Fruit fly (Drosophila melanogaster) whole organism, prepupa: ENCODE measurements around the gene Prosalpha6.
A peak's percentile ranks its signal among the peaks of the same experiment; 100 is the strongest.

ENCODE experiments used
- Blimp-1 ChIP-seq: fragments of 200-800 bp; sonication (Bioruptor generic); optimal IDR thresholded peaks from 3 replicates; lab custom pipeline; 2017; ENCODE audit warnings: missing biosample characterization, missing genetic modification characterization, mild to moderate bottlenecking, moderate library complexity, missing genetic modification reagents
- CG11294 ChIP-seq: fragments of 200-800 bp; sonication (Bioruptor generic); IDR thresholded peaks from 2 replicates; pipeline ENCODE4 v1.3.6; 2022; ENCODE audit warnings: missing biosample characterization, missing genetic modification characterization
- CG11902 ChIP-seq: fragments of 200-800 bp; sonication (Bioruptor generic); optimal IDR thresholded peaks from 3 replicates; lab custom pipeline; 2016; ENCODE audit warnings: missing biosample characterization, missing genetic modification characterization
- CG15336 ChIP-seq: fragments of 200-800 bp; sonication (Bioruptor generic); IDR thresholded peaks from 2 replicates; pipeline ENCODE4 v1.3.6; 2022; ENCODE audit warnings: missing biosample characterization, missing genetic modification characterization
- CG16779 ChIP-seq: fragments of 200-800 bp; sonication (Bioruptor generic); optimal IDR thresholded peaks from 3 replicates; lab custom pipeline; 2017; ENCODE audit warnings: missing biosample characterization, mild to moderate bottlenecking, missing genetic modification characterization
- CG3032 ChIP-seq: fragments of 200-800 bp; optimal IDR thresholded peaks from 2 replicates; lab custom pipeline; 2019; ENCODE audit warnings: missing biosample characterization, mild to moderate bottlenecking, missing genetic modification characterization, moderate library complexity
- CG31627 ChIP-seq: fragments of 200-800 bp; sonication (Bioruptor generic); optimal IDR thresholded peaks from 3 replicates; lab custom pipeline; 2016; ENCODE audit warnings: missing biosample characterization, missing genetic modification characterization
- CG32006 ChIP-seq: fragments of 200-800 bp; sonication (Bioruptor generic); optimal IDR thresholded peaks from 3 replicates; lab custom pipeline; 2017; ENCODE audit warnings: missing biosample characterization, mild to moderate bottlenecking, missing genetic modification characterization
- CG3919 ChIP-seq: fragments of 200-800 bp; sonication (Bioruptor generic); optimal IDR thresholded peaks from 3 replicates; lab custom pipeline; 2016; ENCODE audit warnings: missing biosample characterization, missing genetic modification characterization
- CG6163 ChIP-seq: fragments of 200-800 bp; sonication (Bioruptor generic); IDR thresholded peaks from 3 replicates; pipeline ENCODE4 v1.3.6; 2022; ENCODE audit warnings: missing biosample characterization, missing genetic modification characterization
- CG8119 ChIP-seq: fragments of 200-800 bp; sonication (Bioruptor generic); IDR thresholded peaks from 3 replicates; pipeline ENCODE4 v1.3.6; 2022; ENCODE audit warnings: missing biosample characterization, missing genetic modification characterization
- CG8319 ChIP-seq: fragments of 200-800 bp; sonication (Bioruptor generic); optimal IDR thresholded peaks from 3 replicates; lab custom pipeline; 2016; ENCODE audit warnings: missing biosample characterization, missing genetic modification characterization
- CG8632 ChIP-seq: fragments of 200-800 bp; sonication (Bioruptor generic); optimal IDR thresholded peaks from 3 replicates; lab custom pipeline; 2016; ENCODE audit warnings: missing biosample characterization, missing genetic modification characterization
- Eip75B ChIP-seq: fragments of 200-800 bp; sonication (Bioruptor generic); optimal IDR thresholded peaks from 3 replicates; lab custom pipeline; 2016; ENCODE audit warnings: missing biosample characterization, missing genetic modification characterization
- Eip93F ChIP-seq: fragments of 200-800 bp; sonication (Bioruptor generic); optimal IDR thresholded peaks from 2 replicates; lab custom pipeline; 2016; ENCODE audit warnings: missing biosample characterization, mild to moderate bottlenecking, missing genetic modification characterization
- Gug ChIP-seq: fragments of 200-800 bp; sonication (Bioruptor generic); IDR thresholded peaks from 2 replicates; pipeline ENCODE4 v1.3.6; 2022; ENCODE audit warnings: missing biosample characterization, missing genetic modification characterization
- Hr39 ChIP-seq: fragments of 200-800 bp; sonication (Bioruptor generic); optimal IDR thresholded peaks from 2 replicates; lab custom pipeline; 2016; ENCODE audit warnings: missing biosample characterization, missing genetic modification characterization
- Lpt ChIP-seq: fragments of 200-800 bp; sonication (Bioruptor generic); optimal IDR thresholded peaks from 3 replicates; lab custom pipeline; 2016; ENCODE audit warnings: missing biosample characterization, missing genetic modification characterization
- Sox102F ChIP-seq: fragments of 200-800 bp; sonication (Bioruptor generic); optimal IDR thresholded peaks from 2 replicates; lab custom pipeline; 2016; ENCODE audit warnings: missing biosample characterization, mild to moderate bottlenecking, missing genetic modification characterization
- Sox14 ChIP-seq: fragments of 200-800 bp; sonication (Bioruptor generic); optimal IDR thresholded peaks from 3 replicates; lab custom pipeline; 2016; ENCODE audit warnings: missing biosample characterization, missing genetic modification characterization
- acj6 ChIP-seq: fragments of 200-800 bp; sonication (Bioruptor generic); optimal IDR thresholded peaks from 3 replicates; lab custom pipeline; 2016; ENCODE audit warnings: missing biosample characterization, missing genetic modification characterization
- cyc ChIP-seq: fragments of 200-800 bp; sonication (Bioruptor generic); optimal IDR thresholded peaks from 3 replicates; lab custom pipeline; 2016; ENCODE audit warnings: missing biosample characterization, missing genetic modification characterization
- esn ChIP-seq: fragments of 200-800 bp; sonication (Bioruptor generic); optimal IDR thresholded peaks from 2 replicates; lab custom pipeline; 2016; ENCODE audit warnings: missing biosample characterization, mild to moderate bottlenecking, missing genetic modification characterization, moderate library complexity
- fd85E ChIP-seq: fragments of 200-800 bp; sonication (Bioruptor generic); optimal IDR thresholded peaks from 3 replicates; lab custom pipeline; 2016; ENCODE audit warnings: missing biosample characterization, missing genetic modification characterization
- fkh ChIP-seq: fragments of 200-800 bp; sonication (Bioruptor generic); optimal IDR thresholded peaks from 3 replicates; lab custom pipeline; 2017; ENCODE audit warnings: missing biosample characterization, mild to moderate bottlenecking, missing genetic modification characterization, moderate library complexity
- lz ChIP-seq: fragments of 200-800 bp; sonication (Bioruptor generic); optimal IDR thresholded peaks from 3 replicates; lab custom pipeline; 2016; ENCODE audit warnings: missing biosample characterization, missing genetic modification characterization
- net ChIP-seq: fragments of 200-800 bp; sonication (Bioruptor generic); optimal IDR thresholded peaks from 3 replicates; lab custom pipeline; 2016; ENCODE audit warnings: missing biosample characterization, missing genetic modification characterization
- pdm3 ChIP-seq: fragments of 200-800 bp; sonication (Bioruptor generic); optimal IDR thresholded peaks from 3 replicates; lab custom pipeline; 2016; ENCODE audit warnings: missing biosample characterization, missing genetic modification characterization
- ss ChIP-seq, 2 experiments: fragments of 200-800 bp; sonication (Bioruptor generic); optimal IDR thresholded peaks; 2 replicates in 1 of 2; 3 replicates in 1 of 2; lab custom pipeline; 2017 to 2018; ENCODE audit warnings: mild to moderate bottlenecking in 2 of 2, missing biosample characterization in 2 of 2, missing genetic modification characterization in 2 of 2, moderate library complexity in 1 of 2
- topi ChIP-seq: fragments of 200-800 bp; sonication (Bioruptor generic); optimal IDR thresholded peaks from 3 replicates; lab custom pipeline; 2016; ENCODE audit warnings: missing biosample characterization, missing genetic modification characterization
- vri ChIP-seq: fragments of 200-800 bp; sonication (Bioruptor generic); optimal IDR thresholded peaks from 3 replicates; lab custom pipeline; 2016; ENCODE audit warnings: missing biosample characterization, mild to moderate bottlenecking, missing genetic modification characterization

Prosalpha6 gene

dm6 chr2L:10232152-10232816 lies 11.1 kb downstream of the Prosalpha6 start, which contains the start of gene eEF1delta:
Gene eEF1delta (plus strand): TSS chr2L:10232507.
- no peak for TF ChIP-seq fd85E
- no peak for TF ChIP-seq cyc (GFP tag; lab: Kevin White, UChicago)
- TF ChIP-seq net (GFP tag; lab: Kevin White, UChicago): no peak
- no peak for TF ChIP-seq CG32006
- no peak for TF ChIP-seq vri (GFP tag; lab: Kevin White, UChicago)
- no peak for TF ChIP-seq fkh
- TF ChIP-seq Hr39: no peak
- TF ChIP-seq CG8632 (GFP tag; lab: Kevin White, UChicago): no peak
- TF ChIP-seq Sox102F (GFP tag; lab: Kevin White, UChicago): no peak
- no peak for TF ChIP-seq Blimp-1
- no peak for TF ChIP-seq CG3919 (GFP tag; lab: Kevin White, UChicago)
- TF ChIP-seq CG31627 (GFP tag; lab: Kevin White, UChicago): no peak
- TF ChIP-seq CG15336 (GFP tag; lab: Robert Waterston, UW): no peak
- no peak for TF ChIP-seq CG11902 (GFP tag; lab: Kevin White, UChicago)

dm6 chr2L:10232827-10233226 lies 11.7 kb downstream of the Prosalpha6 start:
- TF ChIP-seq lz (GFP tag; lab: Kevin White, UChicago) (no peak), cyc (GFP tag; lab: Kevin White, UChicago) (no peak), Blimp-1 (no peak), Eip93F (GFP tag; lab: Kevin White, UChicago) (no peak), CG16779 (no peak), Gug (no peak), esn (GFP tag; lab: Kevin White, UChicago) (no peak), Sox14 (GFP tag; lab: Kevin White, UChicago) (no peak)

dm6 chr2L:10237725-10238446 lies 16.7 kb downstream of the Prosalpha6 start, which contains the start of gene mthl15:
Gene mthl15 (minus strand): TSS chr2L:10238317.
- TF ChIP-seq Hr39: no peak
- no peak for TF ChIP-seq topi (GFP tag; lab: Kevin White, UChicago)
- no peak for TF ChIP-seq Eip75B (GFP tag; lab: Kevin White, UChicago)
- peak; percentile 34 for TF ChIP-seq vri (GFP tag; lab: Kevin White, UChicago)
- TF ChIP-seq CG8119 (GFP tag; lab: Robert Waterston, UW): no peak
- TF ChIP-seq fkh: peak; percentile 90
- TF ChIP-seq acj6 (GFP tag; lab: Kevin White, UChicago): no peak
- no peak for TF ChIP-seq ss (GFP tag; optimal IDR thresholded peaks at IDR 0.05; lab: Kevin White, UChicago)

dm6 chr2L:10238726-10239652 lies 17.8 kb downstream of the Prosalpha6 start, which contains the start of gene me31B:
Gene me31B (plus strand): TSS chr2L:10239341.
- TF ChIP-seq CG8319 (GFP tag; lab: Kevin White, UChicago): no peak
- peak; percentile 7 for TF ChIP-seq Eip93F (GFP tag; lab: Kevin White, UChicago)
- TF ChIP-seq CG3032 (tag; lab: Kevin White, UChicago): peak; percentile 14
- no peak for TF ChIP-seq pdm3

dm6 chr2L:10246785-10247190 lies 25.6 kb downstream of the Prosalpha6 start, which contains the start of gene chico:
Gene chico (minus strand): TSS chr2L:10247078.
- TF ChIP-seq Lpt (GFP tag; lab: Kevin White, UChicago) (no peak), vri (GFP tag; lab: Kevin White, UChicago) (no peak), CG11294 (no peak), CG6163 (GFP tag; lab: Robert Waterston, UW) (no peak), Eip93F (GFP tag; lab: Kevin White, UChicago) (no peak)
- TF ChIP-seq, all 60 proteins: peak for 0
